Fruit fly (Drosophila melanogaster): ENCODE data around the gene Yif1.

Gene Yif1

DNA sequence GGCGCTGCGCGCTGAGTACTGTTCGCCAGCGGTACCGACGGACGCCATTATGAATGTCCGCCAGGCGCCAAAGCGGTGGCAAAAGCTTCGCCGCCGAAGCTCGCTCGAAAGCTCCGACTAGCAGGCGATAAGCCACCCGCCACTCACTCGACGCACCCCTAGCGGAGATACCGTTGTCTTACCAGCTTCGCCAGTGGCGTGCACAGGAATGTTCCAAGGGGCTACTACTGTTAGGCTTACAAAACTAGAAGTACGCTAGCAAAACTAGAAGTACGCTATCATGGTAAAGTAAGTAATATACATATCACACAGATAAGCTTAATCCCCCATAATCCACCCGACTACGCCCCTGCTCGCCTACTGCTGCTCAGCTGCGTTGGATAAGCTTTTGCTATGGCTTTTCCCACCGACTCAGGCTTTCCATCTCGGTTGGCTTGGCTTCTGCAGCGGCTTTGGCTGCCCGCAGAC, 3.5 kb upstream of the Yif1 start, which contains the start of gene amon (continued):
- TF ChIP-seq svp (GFP tag) (peak; percentile 97), eg (GFP tag; IDR thresholded peaks at IDR 0.05) (peak; percentile 99), CG8632 (GFP tag; optimal IDR thresholded peaks at IDR 0.05) (peak; percentile 91), fd85E (GFP tag; optimal IDR thresholded peaks at IDR 0.05) (peak; percentile 84), dac (GFP tag; optimal IDR thresholded peaks at IDR 0.05) (peak; percentile 96), CG11762 (GFP tag; optimal IDR thresholded peaks at IDR 0.05; ENCODE audit: insufficient read depth) (peak; percentile 94), CG15336 (GFP tag; IDR thresholded peaks at IDR 0.05) (peak; percentile 96), Ets96B (tag; optimal IDR thresholded peaks at IDR 0.05) (peak; percentile 96), acj6 (GFP tag; optimal IDR thresholded peaks at IDR 0.05) (peak; percentile 95), Ets21C (GFP tag; optimal IDR thresholded peaks at IDR 0.05) (peak; percentile 95), vri (GFP tag; optimal IDR thresholded peaks at IDR 0.05) (peak; percentile 90), fkh (GFP tag; optimal IDR thresholded peaks at IDR 0.05) (peak; percentile 89), CG9139 (GFP tag; optimal IDR thresholded peaks at IDR 0.05) (peak; percentile 95), CG3919 (GFP tag; optimal IDR thresholded peaks at IDR 0.05) (peak; percentile 97), CG6854 (GFP tag; optimal IDR thresholded peaks at IDR 0.05) (peak; percentile 90), net (GFP tag; optimal IDR thresholded peaks at IDR 0.05) (peak; percentile 95), CG6163 (GFP tag; IDR thresholded peaks at IDR 0.05) (peak; percentile 98), Blimp-1 (GFP tag; optimal IDR thresholded peaks at IDR 0.05) (peak; percentile 78), CG1621 (tag; optimal IDR thresholded peaks at IDR 0.05) (peak; percentile 97), CG10631 (GFP tag; optimal IDR thresholded peaks at IDR 0.05) (peak; percentile 97), CG8119 (GFP tag; IDR thresholded peaks at IDR 0.05) (peak; percentile 95), CG31627 (GFP tag; optimal IDR thresholded peaks at IDR 0.05) (peak; percentile 96)

DNA sequence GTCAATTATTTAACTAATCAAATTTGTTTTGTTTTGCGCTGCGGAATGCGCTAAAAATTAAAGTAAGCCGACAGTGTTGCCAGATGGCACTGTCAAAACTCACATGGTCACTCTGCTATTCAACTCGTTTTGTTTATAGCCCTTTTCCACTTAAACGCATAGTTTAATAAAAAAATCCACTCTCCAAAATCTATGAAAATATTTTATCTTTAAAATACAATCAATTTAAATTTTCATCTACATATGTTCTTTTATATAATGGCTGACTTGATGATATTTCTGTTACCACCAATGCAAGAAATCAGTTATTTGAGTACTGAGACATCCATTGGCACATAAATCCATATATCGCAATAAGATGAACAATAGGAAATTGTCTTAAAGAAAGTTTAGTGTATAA, 376 bp upstream of the Yif1 start, which contains the start of gene CG6425:
CG6425 (minus strand) TSS at position 95 of the 400 bp plus-strand sequence.
- TF ChIP-seq Eip78C (GFP tag) = peak; percentile 35
- TF ChIP-seq CG16779 (tag; optimal IDR thresholded peaks at IDR 0.05) = no peak
- no peak for TF ChIP-seq net (GFP tag; optimal IDR thresholded peaks at IDR 0.05)
- TF ChIP-seq Hr4 (GFP tag; optimal IDR thresholded peaks at IDR 0.05) = no peak
- no peak for TF ChIP-seq CG10631 (GFP tag; optimal IDR thresholded peaks at IDR 0.05)
- TF ChIP-seq Eip75B (GFP tag; optimal IDR thresholded peaks at IDR 0.05) = no peak
- TF ChIP-seq dsx (GFP tag; optimal IDR thresholded peaks at IDR 0.05; ENCODE audit: poor library complexity, severe bottlenecking) = no peak
- no peak for TF ChIP-seq fd59A (GFP tag; optimal IDR thresholded peaks at IDR 0.05)
- TF ChIP-seq Ets21C (GFP tag; optimal IDR thresholded peaks at IDR 0.05) = no peak
- no peak for TF ChIP-seq CG6792 (GFP tag; optimal IDR thresholded peaks at IDR 0.05)
- TF ChIP-seq ss (GFP tag; optimal IDR thresholded peaks at IDR 0.05) = no peak
- no peak for TF ChIP-seq CG3919 (GFP tag; optimal IDR thresholded peaks at IDR 0.05)
- no peak for TF ChIP-seq acj6 (GFP tag; optimal IDR thresholded peaks at IDR 0.05)
- peak; percentile 23 for TF ChIP-seq topi (GFP tag; optimal IDR thresholded peaks at IDR 0.05)
- TF ChIP-seq cyc (GFP tag; optimal IDR thresholded peaks at IDR 0.05) = peak; percentile 38
- no peak for TF ChIP-seq Gug (GFP tag; IDR thresholded peaks at IDR 0.05)
- TF ChIP-seq CG7368 (GFP tag; optimal IDR thresholded peaks at IDR 0.05) = no peak
- peak; percentile 24; the same call in 1 of the 2 replicates for TF ChIP-seq CG15336 (GFP tag; IDR thresholded peaks at IDR 0.05)
- TF ChIP-seq lz (GFP tag; optimal IDR thresholded peaks at IDR 0.05) = peak; percentile 18
- no peak for TF ChIP-seq CG6276 (GFP tag; optimal IDR thresholded peaks at IDR 0.05)
- TF ChIP-seq CG31627 (GFP tag; optimal IDR thresholded peaks at IDR 0.05) = peak; percentile 61
- peak; percentile 44 for TF ChIP-seq CG3032 (tag; optimal IDR thresholded peaks at IDR 0.05)
- no peak for TF ChIP-seq CG11294 (GFP tag; IDR thresholded peaks at IDR 0.05)
- TF ChIP-seq Smox (GFP tag; optimal IDR thresholded peaks at IDR 0.05) = no peak
- no peak for TF ChIP-seq CG9139 (GFP tag; optimal IDR thresholded peaks at IDR 0.05)
- TF ChIP-seq CG11902 (GFP tag; optimal IDR thresholded peaks at IDR 0.05) = peak; percentile 25
- peak; percentile 41; the same call in 2 of the 3 replicates for TF ChIP-seq CG8119 (GFP tag; IDR thresholded peaks at IDR 0.05)
- no peak for TF ChIP-seq CG6854 (GFP tag; optimal IDR thresholded peaks at IDR 0.05)
- peak; percentile 19 for TF ChIP-seq dac (GFP tag; optimal IDR thresholded peaks at IDR 0.05)
- no peak for TF ChIP-seq vri (GFP tag; optimal IDR thresholded peaks at IDR 0.05)
- peak in 1 of 2 experiments; percentile 22 for TF ChIP-seq salr (GFP tag; optimal IDR thresholded peaks at IDR 0.05)
- TF ChIP-seq Lpt (GFP tag; optimal IDR thresholded peaks at IDR 0.05) = no peak
- TF ChIP-seq CG4318 (GFP tag; optimal IDR thresholded peaks at IDR 0.05) = no peak
- no peak for TF ChIP-seq CG11762 (GFP tag; optimal IDR thresholded peaks at IDR 0.05; ENCODE audit: insufficient read depth)
- TF ChIP-seq OdsH (GFP tag; optimal IDR thresholded peaks at IDR 0.05) = no peak
- no peak for TF ChIP-seq Met (GFP tag; optimal IDR thresholded peaks at IDR 0.05)
- TF ChIP-seq Hr39 (GFP tag; optimal IDR thresholded peaks at IDR 0.05) = peak; percentile 41
- no peak for TF ChIP-seq Ets96B (tag; optimal IDR thresholded peaks at IDR 0.05)
- TF ChIP-seq CG10669 (GFP tag; optimal IDR thresholded peaks at IDR 0.05) = no peak
- TF ChIP-seq CG32006 (GFP tag; optimal IDR thresholded peaks at IDR 0.05) = peak; percentile 41
- peak; percentile 52 for TF ChIP-seq svp (GFP tag)
